Fruit fly (Drosophila melanogaster): Measurements from ENCODE around the gene CG6765.

The CG6765 gene

DNA sequence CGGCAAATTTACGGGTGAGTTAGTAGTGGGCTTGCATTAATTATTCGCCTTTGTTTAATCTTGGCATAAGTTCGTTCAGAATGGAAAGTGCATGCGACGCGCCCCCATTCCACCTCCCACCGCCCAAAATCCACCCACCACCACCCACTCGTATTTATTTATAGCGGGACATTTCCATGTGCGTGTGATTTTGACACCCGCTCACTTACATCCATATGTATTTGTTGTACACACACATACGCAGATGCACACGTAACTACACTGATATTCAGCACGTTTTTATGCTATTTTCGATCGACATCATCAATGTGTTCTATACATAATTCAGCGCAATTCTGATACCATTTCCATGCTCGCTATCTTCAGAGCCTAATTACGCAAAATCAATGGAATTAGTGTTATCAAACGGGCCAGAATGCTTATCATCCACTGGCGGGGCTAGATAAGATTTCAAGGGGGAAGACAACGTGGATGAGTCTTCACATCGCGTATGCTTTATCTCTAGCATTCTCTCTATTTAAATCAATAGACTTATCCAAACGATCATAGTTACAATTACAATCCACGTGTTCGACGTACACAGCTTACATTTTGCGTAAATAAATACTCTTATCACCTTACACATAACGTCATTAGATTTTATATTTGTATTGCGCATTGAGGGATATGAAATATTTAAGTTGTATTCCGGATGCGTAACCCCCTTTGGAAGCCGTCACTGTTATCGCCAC, 13.3 kb downstream of the CG6765 start:
- TF ChIP-seq CG7101 (tag; optimal IDR thresholded peaks at IDR 0.05) = no peak
- no peak for TF ChIP-seq toe (GFP tag; optimal IDR thresholded peaks at IDR 0.05)
- TF ChIP-seq cic (GFP tag; optimal IDR thresholded peaks at IDR 0.05) = peak; percentile 18
- peak; percentile 92 for TF ChIP-seq kay (GFP tag; ENCODE audit: borderline replicate concordance)
- TF ChIP-seq Hr96 (GFP tag; optimal IDR thresholded peaks at IDR 0.05) = no peak
- TF ChIP-seq CG7045 (GFP tag; optimal IDR thresholded peaks at IDR 0.05) = peak; percentile 7
- no peak for TF ChIP-seq CG14711 (tag; optimal IDR thresholded peaks at IDR 0.05)
- no peak for TF ChIP-seq cnc (optimal IDR thresholded peaks at IDR 0.05)
- TF ChIP-seq Crg-1 (GFP tag; optimal IDR thresholded peaks at IDR 0.05) = peak; percentile 8
- TF ChIP-seq bab1 (GFP tag; optimal IDR thresholded peaks at IDR 0.05) = no peak
- no peak for TF ChIP-seq CG1620 (GFP tag; optimal IDR thresholded peaks at IDR 0.05)
- no peak for TF ChIP-seq CG33017 (tag; optimal IDR thresholded peaks at IDR 0.05)
- no peak for TF ChIP-seq Clk (GFP tag; optimal IDR thresholded peaks at IDR 0.05)
- peak; percentile 74 for TF ChIP-seq ovo (GFP tag; optimal IDR thresholded peaks at IDR 0.05)
- no peak for TF ChIP-seq pad (GFP tag; optimal IDR thresholded peaks at IDR 0.05)
- no peak for TF ChIP-seq tj (GFP tag; optimal IDR thresholded peaks at IDR 0.05)
- TF ChIP-seq CG12768 (GFP tag; optimal IDR thresholded peaks at IDR 0.05) = no peak
- peak; percentile 53 for TF ChIP-seq Mnt (GFP tag; optimal IDR thresholded peaks at IDR 0.05)
- TF ChIP-seq CG5204 (GFP tag; optimal IDR thresholded peaks at IDR 0.05) = no peak
- TF ChIP-seq CG11617 (GFP tag; optimal IDR thresholded peaks at IDR 0.05) = no peak

DNA sequence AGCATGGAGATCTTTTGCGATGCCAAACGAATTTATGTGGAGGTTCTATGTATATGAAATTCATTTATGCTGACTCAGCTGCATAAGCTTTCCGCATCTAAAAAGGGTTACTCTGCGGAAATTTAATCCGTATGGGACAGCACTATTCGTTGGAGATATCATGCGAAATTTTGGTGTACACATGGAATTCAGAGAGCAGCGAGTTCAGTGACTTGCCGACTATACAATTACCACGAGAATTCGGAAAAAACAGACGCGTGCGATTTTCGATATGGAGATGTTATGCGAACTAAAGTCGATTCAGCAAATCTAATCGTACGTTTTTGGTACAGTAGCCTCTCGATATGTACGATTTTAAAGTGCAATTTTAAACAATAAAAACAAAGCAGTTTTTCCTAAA, 15.3 kb downstream of the CG6765 start:
- peak; percentile 97 for TF ChIP-seq tj (GFP tag; optimal IDR thresholded peaks at IDR 0.05)
- TF ChIP-seq Crg-1 (GFP tag; optimal IDR thresholded peaks at IDR 0.05) = no peak

DNA sequence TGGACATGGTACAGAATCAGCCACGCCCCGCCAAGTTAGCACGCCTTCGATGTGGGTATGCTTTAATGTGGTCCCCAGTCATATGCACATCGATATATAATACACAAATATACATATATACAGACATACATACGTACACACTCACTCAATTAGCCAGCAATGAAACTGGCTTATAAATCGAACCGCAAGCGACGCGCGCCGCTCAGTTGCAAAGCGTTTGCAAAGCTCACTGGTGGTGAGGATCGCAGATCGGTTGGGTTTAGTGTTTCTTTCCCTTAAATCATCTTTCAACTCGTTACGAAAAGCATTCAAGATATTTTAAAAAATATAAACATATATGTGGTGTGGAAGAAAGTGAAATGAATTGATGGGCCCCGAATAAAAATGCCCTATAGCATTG, 16.0 kb downstream of the CG6765 start:
- TF ChIP-seq tj (GFP tag; optimal IDR thresholded peaks at IDR 0.05) (no peak), bab1 (GFP tag; optimal IDR thresholded peaks at IDR 0.05) (peak; percentile 4), ovo (GFP tag; optimal IDR thresholded peaks at IDR 0.05) (no peak), CG7045 (GFP tag; optimal IDR thresholded peaks at IDR 0.05) (no peak)

DNA sequence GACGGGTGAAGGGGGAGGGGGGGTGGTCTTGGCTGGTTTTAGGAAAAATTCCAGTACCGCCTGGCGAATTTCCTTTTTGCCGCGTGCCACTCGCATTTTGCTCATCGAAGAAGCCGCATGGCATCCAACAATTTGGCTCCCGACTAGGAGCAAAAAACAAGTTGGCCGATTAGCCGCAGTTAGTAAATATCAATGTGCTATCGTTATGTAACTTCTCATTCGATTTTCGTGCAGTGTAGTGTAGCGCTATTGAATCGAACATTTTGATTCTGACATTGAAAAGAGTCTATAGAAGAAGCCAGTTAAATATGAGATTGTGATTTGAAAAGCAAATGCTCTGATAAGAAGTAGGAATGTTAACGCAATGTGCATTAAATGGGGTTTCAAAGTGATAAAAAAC, 17.1 kb downstream of the CG6765 start:
- TF ChIP-seq Crg-1 (GFP tag; optimal IDR thresholded peaks at IDR 0.05) (no peak), cnc (optimal IDR thresholded peaks at IDR 0.05) (no peak), CG5204 (GFP tag; optimal IDR thresholded peaks at IDR 0.05) (no peak), cic (GFP tag; optimal IDR thresholded peaks at IDR 0.05) (no peak), pad (GFP tag; optimal IDR thresholded peaks at IDR 0.05) (no peak), kay (GFP tag; ENCODE audit: borderline replicate concordance) (no peak)

DNA sequence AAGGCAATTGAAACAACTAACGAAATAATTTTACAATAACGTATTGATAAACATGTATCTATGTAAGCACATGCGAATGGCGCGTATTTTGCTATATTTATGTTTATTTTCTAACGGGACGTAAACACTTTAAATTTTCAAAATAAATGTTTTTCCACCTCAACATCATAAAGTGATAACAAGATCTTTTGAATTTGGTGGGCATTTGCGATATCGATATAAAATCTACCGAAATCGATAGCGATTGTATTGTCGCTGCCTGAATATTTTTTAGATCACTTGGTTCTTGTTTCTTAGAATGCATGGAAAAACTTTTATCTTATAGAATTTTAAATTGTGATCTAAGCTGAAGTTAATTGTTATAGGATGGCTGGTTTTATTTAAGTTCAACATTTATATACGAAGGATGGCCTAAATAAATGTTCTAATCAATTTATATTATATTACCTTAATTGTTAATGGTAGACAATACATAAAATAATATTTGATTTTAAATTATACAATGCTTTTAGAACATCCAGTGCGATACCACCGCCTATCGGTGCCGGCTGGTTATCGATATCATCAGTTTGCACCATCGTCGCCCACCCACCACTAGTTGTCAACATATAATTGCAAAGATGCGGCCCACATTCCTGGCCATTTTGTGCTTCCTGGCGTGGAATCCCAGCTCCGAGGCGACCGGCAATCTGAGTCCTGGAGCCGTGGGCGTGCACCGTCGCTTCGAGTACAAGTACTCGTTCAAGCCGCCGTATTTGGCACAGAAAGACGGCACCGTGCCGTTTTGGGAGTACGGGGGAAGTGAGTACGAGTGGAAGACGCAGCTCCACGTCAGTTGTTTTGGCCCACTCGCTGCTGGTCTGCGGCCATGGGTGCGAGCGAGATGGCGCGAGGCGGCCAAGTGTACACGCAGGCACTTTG, 22.1 kb downstream of the CG6765 start, which contains the start of gene ergic53:
Gene ergic53, plus strand, starts transcription at position 592 of the 921 bp plus-strand sequence.
- peak; percentile 34 for TF ChIP-seq CG11617 (GFP tag; optimal IDR thresholded peaks at IDR 0.05)
- peak; percentile 45 for TF ChIP-seq tj (GFP tag; optimal IDR thresholded peaks at IDR 0.05)
- TF ChIP-seq Mnt (GFP tag; optimal IDR thresholded peaks at IDR 0.05) = peak; percentile 68
- TF ChIP-seq CG7045 (GFP tag; optimal IDR thresholded peaks at IDR 0.05) = no peak
- peak; percentile 46 for TF ChIP-seq CG12768 (GFP tag; optimal IDR thresholded peaks at IDR 0.05)
- peak; percentile 1 for TF ChIP-seq bab1 (GFP tag; optimal IDR thresholded peaks at IDR 0.05)

DNA sequence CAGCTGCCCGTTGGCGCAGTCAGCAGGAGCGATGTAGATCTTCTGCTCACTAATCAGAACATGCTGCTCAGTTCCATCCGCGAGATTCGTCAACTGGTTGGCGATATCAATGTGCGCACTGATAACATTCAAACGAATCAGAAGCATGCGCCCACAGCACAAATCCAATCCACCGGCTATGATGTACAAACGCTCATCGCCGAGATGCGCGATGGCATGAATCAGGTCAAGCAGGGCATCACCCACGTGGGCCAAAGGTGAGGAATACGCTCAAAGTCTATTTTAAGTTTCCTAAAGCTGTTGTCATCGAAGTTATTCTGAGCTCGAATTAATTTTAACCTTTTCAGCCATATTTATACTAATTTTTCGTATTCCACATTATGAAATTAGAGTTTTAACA, 23.8 kb downstream of the CG6765 start:
- TF ChIP-seq cic (GFP tag; optimal IDR thresholded peaks at IDR 0.05) (no peak), ovo (GFP tag; optimal IDR thresholded peaks at IDR 0.05) (no peak), CG11617 (GFP tag; optimal IDR thresholded peaks at IDR 0.05) (no peak), cnc (optimal IDR thresholded peaks at IDR 0.05) (no peak), tj (GFP tag; optimal IDR thresholded peaks at IDR 0.05) (no peak), Mnt (GFP tag; optimal IDR thresholded peaks at IDR 0.05) (no peak), kay (GFP tag; ENCODE audit: borderline replicate concordance) (no peak), Hr96 (GFP tag; optimal IDR thresholded peaks at IDR 0.05) (no peak), pad (GFP tag; optimal IDR thresholded peaks at IDR 0.05) (no peak), CG33017 (tag; optimal IDR thresholded peaks at IDR 0.05) (no peak)

DNA sequence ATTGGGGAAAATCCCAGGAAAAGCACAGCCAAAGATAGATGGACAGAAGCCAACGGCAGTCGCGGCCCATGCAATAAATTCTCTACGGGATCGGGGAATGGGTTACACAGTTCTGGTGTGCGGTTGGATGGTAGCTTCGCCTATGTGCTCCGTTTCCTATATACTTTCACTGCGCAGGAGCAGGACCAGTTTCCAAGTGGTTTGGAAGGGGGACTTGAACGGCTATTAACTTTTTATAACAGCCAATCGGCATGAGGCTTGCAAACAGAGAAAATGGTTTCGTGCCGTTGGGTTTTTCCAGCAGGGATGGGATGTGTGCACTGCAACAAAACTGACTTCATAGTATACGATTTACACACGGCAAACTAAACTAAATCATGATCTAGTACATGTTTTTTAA, 25.8 kb downstream of the CG6765 start:
- TF ChIP-seq Hr96 (GFP tag; optimal IDR thresholded peaks at IDR 0.05) (no peak), Crg-1 (GFP tag; optimal IDR thresholded peaks at IDR 0.05) (no peak), kay (GFP tag; ENCODE audit: borderline replicate concordance) (no peak), Mnt (GFP tag; optimal IDR thresholded peaks at IDR 0.05) (no peak), tj (GFP tag; optimal IDR thresholded peaks at IDR 0.05) (no peak), pad (GFP tag; optimal IDR thresholded peaks at IDR 0.05) (no peak)

Measured in whole organism, adult.